Fruit fly (Drosophila melanogaster) whole organism, embryonic: Measurements from ENCODE around the gene CG34288.

Source experiments
- B-H2 ChIP-seq: fragments of 200-800 bp; sonication (Bioruptor generic); optimal IDR thresholded peaks from 2 replicates; lab custom pipeline; 2018; ENCODE audit warnings: missing biosample characterization, mild to moderate bottlenecking, missing genetic modification characterization
- Bdp1 ChIP-seq: fragments of 200-800 bp; sonication (Bioruptor generic); optimal IDR thresholded peaks from 3 replicates; lab custom pipeline; 2016; ENCODE audit warnings: missing biosample characterization, missing genetic modification characterization
- BtbVII ChIP-seq: fragments of 200-800 bp; sonication (Bioruptor generic); optimal IDR thresholded peaks from 3 replicates; lab custom pipeline; 2017; ENCODE audit warnings: missing biosample characterization, mild to moderate bottlenecking, missing genetic modification characterization
- CG10267 ChIP-seq: fragments of 200-800 bp; sonication (Bioruptor generic); optimal IDR thresholded peaks from 2 replicates; lab custom pipeline; 2018; ENCODE audit warnings: missing biosample characterization, mild to moderate bottlenecking, missing genetic modification characterization, moderate library complexity
- CG12219 ChIP-seq: fragments of 200-800 bp; sonication (Bioruptor generic); optimal IDR thresholded peaks from 3 replicates; lab custom pipeline; 2018; ENCODE audit warnings: missing biosample characterization, mild to moderate bottlenecking, missing genetic modification characterization
- CG12659 ChIP-seq: fragments of 200-800 bp; sonication (Bioruptor generic); optimal IDR thresholded peaks from 3 replicates; lab custom pipeline; 2017; ENCODE audit warnings: mild to moderate bottlenecking, missing biosample characterization, missing genetic modification reagents, missing genetic modification characterization
- CG12769 ChIP-seq: fragments of 200-800 bp; sonication (Bioruptor generic); optimal IDR thresholded peaks from 2 replicates; lab custom pipeline; 2019; ENCODE audit warnings: missing biosample characterization, mild to moderate bottlenecking, missing genetic modification characterization, moderate library complexity
- CG12942 ChIP-seq: fragments of 200-800 bp; sonication (Bioruptor generic); optimal IDR thresholded peaks from 3 replicates; lab custom pipeline; 2016; ENCODE audit warnings: missing biosample characterization, missing genetic modification characterization
- CG15696 ChIP-seq: fragments of 200-800 bp; sonication (Bioruptor generic); optimal IDR thresholded peaks from 2 replicates; lab custom pipeline; 2019; ENCODE audit warnings: missing biosample characterization, mild to moderate bottlenecking, missing genetic modification characterization, moderate library complexity
- CG16779 ChIP-seq: fragments of 200-800 bp; sonication (Bioruptor generic); IDR thresholded peaks from 2 replicates; pipeline ENCODE4 v1.3.6; 2022; ENCODE audit warnings: missing biosample characterization, missing genetic modification characterization
- CG17829 ChIP-seq: fragments of 200-800 bp; optimal IDR thresholded peaks from 2 replicates; lab custom pipeline; 2019; ENCODE audit warnings: missing biosample characterization, mild to moderate bottlenecking, missing genetic modification characterization, moderate library complexity
- CG1792 ChIP-seq: fragments of 200-800 bp; sonication (Bioruptor generic); optimal IDR thresholded peaks from 2 replicates; lab custom pipeline; 2016; ENCODE audit warnings: missing biosample characterization, missing genetic modification characterization
- CG18011 ChIP-seq: fragments of 200-800 bp; sonication (Bioruptor generic); optimal IDR thresholded peaks from 2 replicates; lab custom pipeline; 2017; ENCODE audit warnings: missing biosample characterization, missing genetic modification characterization, mild to moderate bottlenecking, moderate library complexity, missing genotype
- CG2712 ChIP-seq: fragments of 200-800 bp; optimal IDR thresholded peaks from 3 replicates; lab custom pipeline; 2019; ENCODE audit warnings: missing biosample characterization, mild to moderate bottlenecking, missing genetic modification characterization, moderate library complexity
- CG32772 ChIP-seq: fragments of 200-800 bp; sonication (Bioruptor generic); IDR thresholded peaks from 2 replicates; pipeline ENCODE4 v1.3.6; 2022; ENCODE audit warnings: missing biosample characterization, missing genetic modification characterization
- CG3847 ChIP-seq: fragments of 200-800 bp; sonication (Bioruptor generic); IDR thresholded peaks from 2 replicates; pipeline ENCODE4 v1.3.6; 2022; ENCODE audit warnings: missing biosample characterization, missing genetic modification characterization
- CG6683 ChIP-seq: fragments of 200-800 bp; sonication (Bioruptor generic); optimal IDR thresholded peaks from 2 replicates; lab custom pipeline; 2017; ENCODE audit warnings: missing biosample characterization, mild to moderate bottlenecking, missing genetic modification characterization, missing genetic modification reagents
- CG6791 ChIP-seq: fragments of 200-800 bp; sonication (Bioruptor generic); IDR thresholded peaks from 3 replicates; pipeline ENCODE4 v1.3.6; 2022; ENCODE audit warnings: missing biosample characterization, missing genetic modification characterization; ENCODE audit not compliant: partially characterized antibody
- CG7786 ChIP-seq: fragments of 200-800 bp; sonication (Bioruptor generic); optimal IDR thresholded peaks from 2 replicates; lab custom pipeline; 2016; ENCODE audit warnings: missing biosample characterization, missing genetic modification characterization
- CG7928 ChIP-seq: fragments of 200-800 bp; sonication (Bioruptor generic); optimal IDR thresholded peaks from 2 replicates; lab custom pipeline; 2017; ENCODE audit warnings: missing biosample characterization, mild to moderate bottlenecking, missing genetic modification characterization
- CG8388 ChIP-seq: fragments of 200-800 bp; sonication (Bioruptor generic); optimal IDR thresholded peaks from 2 replicates; lab custom pipeline; 2019; ENCODE audit warnings: missing biosample characterization, mild to moderate bottlenecking, missing genetic modification characterization, moderate library complexity
- CHES-1-like ChIP-seq: fragments of 200-800 bp; sonication (Bioruptor generic); optimal IDR thresholded peaks from 2 replicates; lab custom pipeline; 2016; ENCODE audit warnings: missing biosample characterization, missing genetic modification characterization
- CoRest ChIP-seq: fragments of 200-800 bp; sonication (Bioruptor generic); optimal IDR thresholded peaks from 3 replicates; lab custom pipeline; 2018; ENCODE audit warnings: missing biosample characterization, mild to moderate bottlenecking, missing genetic modification characterization, moderate library complexity
- D19A ChIP-seq: fragments of 200-800 bp; optimal IDR thresholded peaks from 3 replicates; lab custom pipeline; 2019; ENCODE audit warnings: missing biosample characterization, mild to moderate bottlenecking, missing genetic modification characterization, moderate library complexity
- Elba2 ChIP-seq: fragments of 200-800 bp; sonication (Bioruptor generic); optimal IDR thresholded peaks from 3 replicates; lab custom pipeline; 2016; ENCODE audit warnings: missing biosample characterization, missing genetic modification characterization
- Hr39 ChIP-seq: fragments of >200 bp; optimal IDR thresholded peaks from 2 replicates; lab custom pipeline; 2017
- Hsf ChIP-seq: fragments of 200-800 bp; sonication (Bioruptor generic); optimal IDR thresholded peaks from 3 replicates; lab custom pipeline; 2016; ENCODE audit warnings: missing biosample characterization, missing genetic modification characterization
- Jarid2 ChIP-seq: fragments of 200-800 bp; sonication (Bioruptor generic); optimal IDR thresholded peaks from 3 replicates; lab custom pipeline; 2017; ENCODE audit warnings: mild to moderate bottlenecking, missing biosample characterization, missing genetic modification reagents, missing genetic modification characterization
- Med ChIP-seq: fragments of 200-800 bp; sonication (Bioruptor generic); peaks from one replicate; lab custom pipeline; 2016; ENCODE audit warnings: missing biosample characterization, missing genetic modification characterization, mild to moderate bottlenecking, inconsistent platforms, moderate library complexity
- Mes4 ChIP-seq: fragments of 200-800 bp; sonication (Bioruptor generic); optimal IDR thresholded peaks from 2 replicates; lab custom pipeline; 2016; ENCODE audit warnings: missing biosample characterization, missing genetic modification characterization
- NK7.1 ChIP-seq: fragments of 200-800 bp; sonication (Bioruptor generic); optimal IDR thresholded peaks from 3 replicates; lab custom pipeline; 2016; ENCODE audit warnings: missing biosample characterization, missing genetic modification characterization
- Opbp ChIP-seq: fragments of 200-800 bp; sonication (Bioruptor generic); IDR thresholded peaks from 3 replicates; pipeline ENCODE4 v1.3.6; 2022; ENCODE audit warnings: missing biosample characterization, missing genetic modification characterization; ENCODE audit not compliant: partially characterized antibody
- Taf1 ChIP-seq: fragments of 200-800 bp; sonication (Bioruptor generic); IDR thresholded peaks from 2 replicates; pipeline ENCODE4 v1.3.6; 2022; ENCODE audit warnings: missing biosample characterization, missing genetic modification characterization
- bcd ChIP-seq: fragments of 200-800 bp; sonication (Bioruptor generic); optimal IDR thresholded peaks from 2 replicates; lab custom pipeline; 2017; ENCODE audit warnings: missing biosample characterization, mild to moderate bottlenecking, missing genetic modification characterization
- cwo ChIP-seq: fragments of 200-800 bp; sonication (Bioruptor generic); optimal IDR thresholded peaks from 3 replicates; lab custom pipeline; 2017; ENCODE audit warnings: missing biosample characterization, missing genetic modification characterization, mild to moderate bottlenecking, moderate library complexity, missing genetic modification reagents
- dmrt99B ChIP-seq: fragments of 200-800 bp; sonication (Bioruptor generic); optimal IDR thresholded peaks from 2 replicates; lab custom pipeline; 2018; ENCODE audit warnings: missing biosample characterization, mild to moderate bottlenecking, missing genetic modification characterization, moderate library complexity
- ewg ChIP-seq: fragments of 200-800 bp; sonication (Bioruptor generic); optimal IDR thresholded peaks from 3 replicates; lab custom pipeline; 2017; ENCODE audit warnings: mild to moderate bottlenecking, missing biosample characterization, missing genetic modification reagents, missing genetic modification characterization
- fu2 ChIP-seq: fragments of 200-800 bp; sonication (Bioruptor generic); optimal IDR thresholded peaks from 2 replicates; lab custom pipeline; 2016; ENCODE audit warnings: missing biosample characterization, missing genetic modification characterization
- gce ChIP-seq: fragments of 200-800 bp; sonication (Bioruptor generic); IDR thresholded peaks from 3 replicates; pipeline ENCODE4 v1.3.6; 2022; ENCODE audit warnings: missing biosample characterization, missing genetic modification characterization
- ham ChIP-seq: fragments of 200-800 bp; sonication (Bioruptor generic); IDR thresholded peaks from 2 replicates; pipeline ENCODE4 v1.3.6; 2022; ENCODE audit warnings: missing biosample characterization, missing genetic modification characterization
- insv ChIP-seq, 2 experiments: fragments of 200-800 bp; sonication (Bioruptor generic); optimal IDR thresholded peaks; 3 replicates each; lab custom pipeline; 2016 to 2018; ENCODE audit warnings: missing biosample characterization in 2 of 2, missing genetic modification characterization in 2 of 2
- kni ChIP-seq: fragments of 200-800 bp; sonication (Bioruptor generic); optimal IDR thresholded peaks from 3 replicates; lab custom pipeline; 2017; ENCODE audit warnings: mild to moderate bottlenecking, missing biosample characterization, missing genetic modification reagents, missing genetic modification characterization
- schlank ChIP-seq: fragments of 200-800 bp; sonication (Bioruptor generic); optimal IDR thresholded peaks from 2 replicates; lab custom pipeline; 2018; ENCODE audit warnings: missing biosample characterization, mild to moderate bottlenecking, missing genetic modification characterization
- slou ChIP-seq: fragments of 200-800 bp; sonication (Bioruptor generic); optimal IDR thresholded peaks from 3 replicates; lab custom pipeline; 2016; ENCODE audit warnings: missing biosample characterization, missing genetic modification characterization
- sna ChIP-seq: fragments of 200-800 bp; sonication (Bioruptor generic); IDR thresholded peaks from 2 replicates; pipeline ENCODE4 v1.3.6; 2022; ENCODE audit warnings: missing biosample characterization, missing genetic modification characterization; ENCODE audit not compliant: partially characterized antibody
- tna ChIP-seq: fragments of 200-800 bp; sonication (Bioruptor generic); IDR thresholded peaks from 2 replicates; pipeline ENCODE4 v1.3.6; 2022; ENCODE audit warnings: missing biosample characterization, missing genetic modification characterization; ENCODE audit not compliant: partially characterized antibody
- trem ChIP-seq: fragments of 200-800 bp; optimal IDR thresholded peaks from 3 replicates; lab custom pipeline; 2019; ENCODE audit warnings: missing biosample characterization, mild to moderate bottlenecking, missing genetic modification characterization, moderate library complexity
- unc-4 ChIP-seq: fragments of 200-800 bp; sonication (Bioruptor generic); IDR thresholded peaks from 2 replicates; pipeline ENCODE4 v1.3.6; 2022; ENCODE audit warnings: missing biosample characterization, missing genetic modification characterization; ENCODE audit not compliant: partially characterized antibody
- zen ChIP-seq: fragments of 200-800 bp; sonication (Bioruptor generic); optimal IDR thresholded peaks from 3 replicates; lab custom pipeline; 2018; ENCODE audit warnings: missing biosample characterization, mild to moderate bottlenecking, missing genetic modification characterization, moderate library complexity

Gene CG34288

DNA sequence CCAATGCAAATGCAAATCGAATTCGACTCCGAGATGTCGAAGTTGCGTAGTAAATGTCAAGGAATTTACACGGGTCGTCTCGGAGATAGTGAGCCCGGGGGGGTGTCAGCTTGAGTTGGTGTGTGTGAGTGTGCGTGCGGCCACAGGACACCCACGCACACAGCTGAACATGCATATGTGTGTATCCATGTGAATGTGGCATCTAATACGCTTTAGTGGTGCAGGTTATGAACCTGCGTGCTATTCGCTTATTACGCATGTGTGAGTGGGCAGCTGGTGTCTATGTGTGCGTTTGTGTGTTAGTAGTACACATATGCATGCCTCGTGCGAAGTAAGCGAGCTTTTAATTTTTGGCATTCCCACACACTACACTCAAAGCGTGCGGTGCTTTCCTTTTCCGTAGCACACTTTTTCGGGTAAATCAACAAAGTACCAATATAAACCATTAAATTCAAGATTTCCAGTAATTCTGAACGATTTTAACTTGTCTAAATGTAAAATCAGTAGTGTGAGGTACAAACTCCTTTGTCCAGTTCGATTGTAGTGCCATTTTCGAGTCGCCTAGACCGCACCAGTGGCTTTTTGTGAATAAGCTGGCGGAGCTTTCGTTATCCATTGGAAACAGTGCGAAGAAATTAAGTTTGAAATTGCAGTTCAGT is 21.9 kb upstream of the CG34288 start (continued):
- TF ChIP-seq ham (GFP tag; lab: Robert Waterston, UW) (peak; percentile 63), Hsf (GFP tag; lab: Kevin White, UChicago) (peak; percentile 83), CG6791 (GFP tag; lab: Robert Waterston, UW) (no peak), Hr39 (no peak), CG7928 (peak; percentile 41), Taf1 (peak; percentile 54; the same call in 1 of the 2 replicates), schlank (tag; lab: Kevin White, UChicago) (peak; percentile 89), CG15696 (tag; lab: Kevin White, UChicago) (peak; percentile 10), slou (GFP tag; lab: Kevin White, UChicago) (peak; percentile 87), dmrt99B (tag; lab: Kevin White, UChicago) (peak; percentile 93), cwo (GFP tag; lab: Kevin White, UChicago) (peak; percentile 90), CG32772 (GFP tag; lab: Robert Waterston, UW) (peak; percentile 77), unc-4 (GFP tag; lab: Robert Waterston, UW) (no peak), D19A (tag; lab: Kevin White, UChicago) (peak; percentile 79), sna (GFP tag; lab: Robert Waterston, UW) (no peak), Bdp1 (peak; percentile 71), CG7786 (GFP tag; lab: Kevin White, UChicago) (peak; percentile 87), BtbVII (GFP tag; lab: Kevin White, UChicago) (peak; percentile 88), CG6683 (GFP tag; lab: Kevin White, UChicago) (peak; percentile 81), CoRest (tag; lab: Kevin White, UChicago) (peak; percentile 87), gce (GFP tag; lab: Robert Waterston, UW) (peak; percentile 65; the same call in 1 of the 3 replicates), CG1792 (GFP tag; lab: Kevin White, UChicago) (peak; percentile 88), bcd (GFP tag; lab: Kevin White, UChicago) (peak; percentile 86), Jarid2 (GFP tag; lab: Kevin White, UChicago) (peak; percentile 65), CG12219 (GFP tag; lab: Kevin White, UChicago) (peak; percentile 85), fu2 (peak; percentile 78), Med (GFP tag; lab: Kevin White, UChicago) (peak; percentile 98), CG12942 (GFP tag; lab: Kevin White, UChicago) (peak; percentile 77), CG3847 (peak; percentile 88), Elba2 (no peak), CG16779 (GFP tag; lab: Robert Waterston, UW) (peak; percentile 76; the same call in 1 of the 2 replicates), ewg (GFP tag; lab: Kevin White, UChicago) (peak; percentile 83), Opbp (GFP tag; lab: Robert Waterston, UW) (no peak), zen (tag; lab: Kevin White, UChicago) (peak; percentile 47), kni (GFP tag; lab: Kevin White, UChicago) (no peak), NK7.1 (peak; percentile 77), CG12659 (peak; percentile 87), CG12769 (tag; lab: Kevin White, UChicago) (no peak), CG10267 (peak; percentile 69), trem (tag; lab: Kevin White, UChicago) (peak; percentile 34), CG2712 (tag; lab: Kevin White, UChicago) (no peak), CG8388 (peak; percentile 73), insv (GFP tag; optimal IDR thresholded peaks at IDR 0.05; lab: Kevin White, UChicago) (no peak), B-H2 (peak; percentile 84), CG17829 (tag; lab: Kevin White, UChicago) (peak; percentile 72), tna (GFP tag; lab: Robert Waterston, UW) (no peak), Mes4 (GFP tag; lab: Kevin White, UChicago) (peak; percentile 74), CG18011 (peak; percentile 68), CHES-1-like (GFP tag; lab: Kevin White, UChicago) (peak; percentile 89)
